Fruit fly (Drosophila melanogaster) S2 (cell line): ENCODE measurements around the gene lva.
"Not testable (repeated sequence)": the region's sequence is repeated elsewhere in the genome, so short reads cannot be mapped to it uniquely, and the experiment has no call there.

Experiments
- CG8478 ChIP-seq: fragments of >200 bp; optimal IDR thresholded peaks from 2 replicates; lab custom pipeline; 2018
- CTCF ChIP-seq, 2 experiments: fragments of >200 bp; optimal IDR thresholded peaks; 2 replicates each; lab custom pipeline; 2018

lva gene

dm6 chrX:3964965-3965420, at the start of gene lva:
lva (minus strand) TSS chrX:3965327.
- TF ChIP-seq CTCF (optimal IDR thresholded peaks at IDR 0.05; lab: Kevin White, UChicago), result no peak
- no peak for TF ChIP-seq CG8478

- no peak for TF ChIP-seq CG8478
- TF ChIP-seq CTCF (optimal IDR thresholded peaks at IDR 0.05; lab: Kevin White, UChicago), result no peak
Measured at dm6 chrX:4012844-4013243, 47.7 kb upstream of the lva start.

- TF ChIP-seq CTCF (optimal IDR thresholded peaks at IDR 0.05; lab: Kevin White, UChicago), result no peak
- TF ChIP-seq CG8478, result no peak
Measured at dm6 chrX:4010835-4011234, 45.7 kb upstream of the lva start.

- TF ChIP-seq CG8478, result no peak
- TF ChIP-seq CTCF (optimal IDR thresholded peaks at IDR 0.05; lab: Kevin White, UChicago), result no peak
Measured at dm6 chrX:4010179-4010578, 45.1 kb upstream of the lva start.

- TF ChIP-seq CTCF (optimal IDR thresholded peaks at IDR 0.05; lab: Kevin White, UChicago), result no peak
- TF ChIP-seq CG8478, result no peak
Measured at dm6 chrX:4005047-4005446, 39.9 kb upstream of the lva start.

dm6 chrX:3971250-3971649, 6.1 kb upstream of the lva start, which contains the start of gene CG6414:
CG6414 (minus strand) TSS chrX:3971350.
- no peak for TF ChIP-seq CTCF (optimal IDR thresholded peaks at IDR 0.05; lab: Kevin White, UChicago)
- no peak for TF ChIP-seq CG8478

dm6 chrX:3968346-3969044, 3.4 kb upstream of the lva start, which contains the start of gene CG6428:
CG6428 (minus strand) TSS chrX:3968655.
- TF ChIP-seq CTCF (optimal IDR thresholded peaks at IDR 0.05; lab: Kevin White, UChicago) (no peak), CG8478 (no peak)

dm6 chrX:3967613-3968012, 2.5 kb upstream of the lva start:
- no peak for TF ChIP-seq CG8478
- TF ChIP-seq CTCF (optimal IDR thresholded peaks at IDR 0.05; lab: Kevin White, UChicago), result no peak

- no peak for TF ChIP-seq CG8478
- no peak for TF ChIP-seq CTCF (optimal IDR thresholded peaks at IDR 0.05; lab: Kevin White, UChicago)
Measured at dm6 chrX:3950199-3950645, 14.9 kb downstream of the lva start.

dm6 chrX:3949409-3950178, 15.5 kb downstream of the lva start:
- TF ChIP-seq CTCF (optimal IDR thresholded peaks at IDR 0.05; lab: Kevin White, UChicago) (no peak), CG8478 (no peak)

dm6 chrX:3948889-3949288, 16.2 kb downstream of the lva start, which contains the start of gene Vap33:
Vap33 (plus strand) TSS chrX:3948975.
- TF ChIP-seq CG8478 (no peak), CTCF (optimal IDR thresholded peaks at IDR 0.05; lab: Kevin White, UChicago) (no peak)

dm6 chrX:3944743-3945142, 20.4 kb downstream of the lva start, which contains the start of gene Gem4c:
Gem4c (plus strand) TSS chrX:3945043.
- not testable (repeated sequence) for TF ChIP-seq CTCF (optimal IDR thresholded peaks at IDR 0.05; lab: Kevin White, UChicago); CG8478

- TF ChIP-seq CTCF (optimal IDR thresholded peaks at IDR 0.05; lab: Kevin White, UChicago); CG8478: not testable (repeated sequence)
Measured at dm6 chrX:3940547-3940946, 24.6 kb downstream of the lva start, which contains the start of gene Gem4b. Gem4b (plus strand) TSS chrX:3940847.

dm6 chrX:3936174-3936573, 29.0 kb downstream of the lva start, which contains the start of the genes CG2938 and Glos:
CG2938 (minus strand) TSS chrX:3936469.
Glos (plus strand) TSS chrX:3936517.
- no peak for TF ChIP-seq CTCF (optimal IDR thresholded peaks at IDR 0.05; lab: Kevin White, UChicago)
- TF ChIP-seq CG8478, result no peak

dm6 chrX:3931669-3932068, 33.5 kb downstream of the lva start:
- TF ChIP-seq CTCF (optimal IDR thresholded peaks at IDR 0.05; lab: Kevin White, UChicago) (no peak), CG8478 (no peak)
